Fruit fly (Drosophila melanogaster): Measurements from ENCODE around the gene CtsB.

DNA sequence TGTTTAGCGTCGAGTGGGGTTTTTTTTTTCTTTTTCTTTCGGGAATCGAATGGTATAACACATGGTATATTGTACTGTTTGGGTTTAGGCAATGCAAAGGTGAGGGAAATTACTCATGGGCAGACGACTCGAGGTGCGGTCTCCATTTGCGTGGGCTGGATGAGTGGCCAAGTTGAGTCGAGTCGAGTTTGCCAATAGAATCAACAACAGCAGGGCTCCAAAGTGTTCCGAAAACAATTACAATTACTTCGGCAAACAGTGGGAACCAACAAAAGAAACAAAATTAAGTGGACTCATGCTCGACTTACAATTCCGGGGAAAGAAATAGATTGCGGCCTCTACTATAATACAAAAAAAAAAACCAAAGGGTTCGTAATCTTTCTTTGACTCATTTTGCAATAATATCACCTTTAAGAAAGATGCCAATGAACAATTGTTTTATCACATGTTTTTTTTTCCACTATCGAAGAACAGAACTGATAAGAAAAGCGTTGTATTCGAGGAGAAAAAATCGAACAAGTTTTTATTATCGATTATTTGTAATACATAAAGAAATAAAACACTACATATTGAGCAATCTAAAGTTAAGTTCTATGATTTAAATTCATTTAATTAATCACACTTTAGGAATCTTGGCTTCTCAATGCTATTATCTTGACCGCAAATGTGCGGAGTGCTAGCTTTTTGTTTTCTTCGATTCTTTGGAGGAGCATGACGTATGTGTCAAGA lies 38.5 kb upstream of the CtsB start:
- no peak for TF ChIP-seq cic (GFP tag; optimal IDR thresholded peaks at IDR 0.05)
- TF ChIP-seq CG5204 (GFP tag; optimal IDR thresholded peaks at IDR 0.05), result no peak
- no peak for TF ChIP-seq pad (GFP tag; optimal IDR thresholded peaks at IDR 0.05)
- no peak for TF ChIP-seq toe (GFP tag; optimal IDR thresholded peaks at IDR 0.05)
- TF ChIP-seq CG7045 (GFP tag; optimal IDR thresholded peaks at IDR 0.05), result no peak
- TF ChIP-seq CG14711 (tag; optimal IDR thresholded peaks at IDR 0.05), result no peak
- no peak for TF ChIP-seq CG12768 (GFP tag; optimal IDR thresholded peaks at IDR 0.05)
- no peak for TF ChIP-seq Mnt (GFP tag; optimal IDR thresholded peaks at IDR 0.05)
- no peak for TF ChIP-seq kay (GFP tag; ENCODE audit: borderline replicate concordance)
- TF ChIP-seq cnc (optimal IDR thresholded peaks at IDR 0.05), result no peak
- no peak for TF ChIP-seq CG33017 (tag; optimal IDR thresholded peaks at IDR 0.05)
- TF ChIP-seq CG11617 (GFP tag; optimal IDR thresholded peaks at IDR 0.05), result no peak
